Fruit fly (Drosophila melanogaster) Kc167 (cell line): ENCODE data around the gene opa.

Experiments used
- Myc ChIP-seq: fragments of >200 bp; optimal IDR thresholded peaks from 2 replicates; lab custom pipeline; 2017; ENCODE audit warnings: missing external identifiers
- Sin3A ChIP-seq: fragments of >200 bp; optimal IDR thresholded peaks from 2 replicates; lab custom pipeline; 2018; ENCODE audit warnings: missing external identifiers
- h ChIP-seq: fragments of >200 bp; optimal IDR thresholded peaks from 3 replicates; lab custom pipeline; 2018; ENCODE audit warnings: missing external identifiers
- insv ChIP-seq: fragments of >200 bp; optimal IDR thresholded peaks from 3 replicates; lab custom pipeline; 2018; ENCODE audit warnings: missing external identifiers
- psq ChIP-seq: fragments of >200 bp; optimal IDR thresholded peaks from 2 replicates; lab custom pipeline; 2017; ENCODE audit warnings: missing external identifiers
- ttk ChIP-seq: sonication (Bioruptor generic); optimal IDR thresholded peaks from 2 replicates; lab custom pipeline; 2017; ENCODE audit warnings: missing external identifiers

DNA sequence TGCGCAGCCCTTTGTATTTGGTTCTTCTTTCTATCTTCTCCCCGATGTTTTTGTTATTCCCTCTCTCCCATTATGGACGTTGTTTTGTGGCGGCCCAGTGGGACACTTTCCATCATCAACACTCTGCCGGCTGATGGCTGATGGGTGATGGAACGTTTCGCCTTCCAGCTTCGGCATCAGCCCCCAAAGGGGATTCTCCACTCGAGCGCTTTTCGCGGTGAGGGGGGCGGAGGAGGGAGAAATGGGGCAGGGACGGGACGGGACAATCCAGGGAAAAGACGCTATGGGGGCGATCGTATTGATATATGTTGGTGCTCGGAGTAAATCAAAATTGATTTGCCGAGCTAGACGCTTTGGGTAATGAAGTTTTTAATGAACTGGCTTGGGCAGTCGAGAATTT, 27.4 kb upstream of the opa start:
- TF ChIP-seq psq (lab: Kevin White, UChicago) (no peak), Sin3A (no peak), h (lab: Kevin White, UChicago) (no peak), insv (no peak), Myc (no peak), ttk (lab: Kevin White, UChicago) (no peak)
